Fruit fly (Drosophila melanogaster) whole organism, embryonic: ENCODE data around the gene CG31957.
A peak's percentile ranks its signal among the peaks of the same experiment; 100 is the strongest.

Experiments used
- Abd-B ChIP-seq: fragments of 200-800 bp; sonication (Bioruptor generic); optimal IDR thresholded peaks from 2 replicates; lab custom pipeline; 2018; ENCODE audit warnings: missing biosample characterization, mild to moderate bottlenecking, missing genetic modification characterization, moderate library complexity
- Antp ChIP-seq: fragments of 200-800 bp; sonication (Bioruptor generic); optimal IDR thresholded peaks from 3 replicates; lab custom pipeline; 2016; ENCODE audit warnings: missing biosample characterization, missing genetic modification characterization
- CG11456 ChIP-seq: fragments of 200-800 bp; sonication (Bioruptor generic); IDR thresholded peaks from 3 replicates; pipeline ENCODE4 v1.3.6; 2022; ENCODE audit warnings: missing biosample characterization, missing genetic modification characterization
- CG12744 ChIP-seq: fragments of 200-800 bp; sonication (Bioruptor generic); optimal IDR thresholded peaks from 2 replicates; lab custom pipeline; 2016; ENCODE audit warnings: missing biosample characterization, missing genetic modification characterization
- CG13123 ChIP-seq: fragments of 200-800 bp; sonication (Bioruptor generic); optimal IDR thresholded peaks from 2 replicates; lab custom pipeline; 2016; ENCODE audit warnings: missing biosample characterization, missing genetic modification characterization
- CG13296 ChIP-seq: fragments of 200-800 bp; sonication (Bioruptor generic); optimal IDR thresholded peaks from 3 replicates; lab custom pipeline; 2018; ENCODE audit warnings: missing biosample characterization, mild to moderate bottlenecking, missing genetic modification characterization
- CG15479 ChIP-seq: fragments of 200-800 bp; sonication (Bioruptor generic); optimal IDR thresholded peaks from 3 replicates; lab custom pipeline; 2019; ENCODE audit warnings: missing biosample characterization, mild to moderate bottlenecking, missing genetic modification characterization, moderate library complexity
- CG17829 ChIP-seq: fragments of 200-800 bp; optimal IDR thresholded peaks from 2 replicates; lab custom pipeline; 2019; ENCODE audit warnings: missing biosample characterization, mild to moderate bottlenecking, missing genetic modification characterization, moderate library complexity
- CG1792 ChIP-seq: fragments of 200-800 bp; sonication (Bioruptor generic); optimal IDR thresholded peaks from 2 replicates; lab custom pipeline; 2016; ENCODE audit warnings: missing biosample characterization, missing genetic modification characterization
- CG18476 ChIP-seq: fragments of 200-800 bp; sonication (Bioruptor generic); optimal IDR thresholded peaks from 2 replicates; lab custom pipeline; 2016; ENCODE audit warnings: missing biosample characterization, mild to moderate bottlenecking, missing genetic modification characterization
- CG2116 ChIP-seq: fragments of 200-800 bp; sonication (Bioruptor generic); optimal IDR thresholded peaks from 3 replicates; lab custom pipeline; 2018; ENCODE audit warnings: missing biosample characterization, mild to moderate bottlenecking, missing genetic modification characterization
- CG2678 ChIP-seq: fragments of 200-800 bp; sonication (Bioruptor generic); optimal IDR thresholded peaks from 3 replicates; lab custom pipeline; 2019; ENCODE audit warnings: missing biosample characterization, mild to moderate bottlenecking, missing genetic modification characterization, moderate library complexity
- CG30020 ChIP-seq: fragments of 200-800 bp; optimal IDR thresholded peaks from 2 replicates; lab custom pipeline; 2019; ENCODE audit warnings: missing biosample characterization, mild to moderate bottlenecking, missing genetic modification characterization, moderate library complexity
- CG43689 ChIP-seq: fragments of 200-800 bp; sonication (Bioruptor generic); IDR thresholded peaks from 2 replicates; pipeline ENCODE4 v1.3.6; 2022; ENCODE audit warnings: missing biosample characterization, missing genetic modification characterization
- CG4730 ChIP-seq: fragments of 200-800 bp; sonication (Bioruptor generic); IDR thresholded peaks from 2 replicates; pipeline ENCODE4 v1.3.6; 2022; ENCODE audit warnings: missing biosample characterization, missing genetic modification characterization
- CG5180 ChIP-seq: fragments of 200-800 bp; sonication (Bioruptor generic); optimal IDR thresholded peaks from 3 replicates; lab custom pipeline; 2017; ENCODE audit warnings: missing biosample characterization, missing genetic modification characterization, mild to moderate bottlenecking, moderate library complexity, missing genetic modification reagents
- CG6683 ChIP-seq: fragments of 200-800 bp; sonication (Bioruptor generic); optimal IDR thresholded peaks from 2 replicates; lab custom pipeline; 2017; ENCODE audit warnings: missing biosample characterization, mild to moderate bottlenecking, missing genetic modification characterization, missing genetic modification reagents
- CG7556 ChIP-seq: fragments of 200-800 bp; sonication (Bioruptor generic); optimal IDR thresholded peaks from 2 replicates; lab custom pipeline; 2017; ENCODE audit warnings: missing biosample characterization, mild to moderate bottlenecking, missing genetic modification characterization
- Dbx ChIP-seq: fragments of 200-800 bp; sonication (Bioruptor generic); IDR thresholded peaks from 3 replicates; pipeline ENCODE4 v1.3.6; 2022; ENCODE audit warnings: missing biosample characterization, missing genetic modification characterization
- Doc2 ChIP-seq: fragments of 200-800 bp; sonication (Bioruptor generic); IDR thresholded peaks from 2 replicates; pipeline ENCODE4 v1.3.6; 2022; ENCODE audit warnings: missing biosample characterization, missing genetic modification characterization
- Doc3 ChIP-seq: fragments of 200-800 bp; sonication (Bioruptor generic); IDR thresholded peaks from 3 replicates; pipeline ENCODE4 v1.3.6; 2022; ENCODE audit warnings: missing biosample characterization, missing genetic modification characterization; ENCODE audit not compliant: partially characterized antibody
- Ets65A ChIP-seq: fragments of 200-800 bp; sonication (Bioruptor generic); peaks from one replicate; lab custom pipeline; 2016; ENCODE audit warnings: missing biosample characterization, missing genetic modification characterization
- HHEX ChIP-seq: fragments of 200-800 bp; sonication (Bioruptor generic); optimal IDR thresholded peaks from 3 replicates; lab custom pipeline; 2017; ENCODE audit warnings: missing biosample characterization, mild to moderate bottlenecking, missing genetic modification characterization, missing genetic modification reagents
- Hr51 ChIP-seq, 2 experiments: fragments of 200-800 bp; sonication (Bioruptor generic); optimal IDR thresholded peaks; 2 replicates in 1 of 2; 3 replicates in 1 of 2; lab custom pipeline; 2016 to 2018; ENCODE audit warnings: missing biosample characterization in 2 of 2, missing genetic modification characterization in 2 of 2, mild to moderate bottlenecking in 1 of 2, moderate library complexity in 1 of 2
- Hr78 ChIP-seq, 2 experiments: fragments of 200-800 bp in 1 of 2; fragments of >200 bp in 1 of 2; sonication (Bioruptor generic) in 1 of 2; optimal IDR thresholded peaks; 2 replicates each; lab custom pipeline; 2017 to 2019; ENCODE audit warnings: missing biosample characterization in 2 of 2, missing genetic modification characterization in 2 of 2, mild to moderate bottlenecking in 1 of 2, moderate library complexity in 1 of 2
- NC2α ChIP-seq: fragments of 200-800 bp; sonication (Bioruptor generic); optimal IDR thresholded peaks from 2 replicates; lab custom pipeline; 2016; ENCODE audit warnings: missing biosample characterization, missing genetic modification characterization
- Nf-YA ChIP-seq: fragments of 200-800 bp; sonication (Bioruptor generic); IDR thresholded peaks from 2 replicates; pipeline ENCODE4 v1.3.6; 2022; ENCODE audit warnings: missing biosample characterization, missing genetic modification characterization
- Nf-YC ChIP-seq: fragments of 200-800 bp; optimal IDR thresholded peaks from 3 replicates; lab custom pipeline; 2019; ENCODE audit warnings: missing biosample characterization, mild to moderate bottlenecking, missing genetic modification characterization, moderate library complexity
- NfI ChIP-seq: fragments of 200-800 bp; sonication (Bioruptor generic); optimal IDR thresholded peaks from 3 replicates; lab custom pipeline; 2018; ENCODE audit warnings: missing biosample characterization, mild to moderate bottlenecking, missing genetic modification characterization, moderate library complexity
- Sry-β ChIP-seq: fragments of 200-800 bp; sonication (Bioruptor generic); optimal IDR thresholded peaks from 2 replicates; lab custom pipeline; 2018; ENCODE audit warnings: missing biosample characterization, mild to moderate bottlenecking, missing genetic modification characterization, moderate library complexity
- Tbp ChIP-seq: fragments of >200 bp; optimal IDR thresholded peaks from 2 replicates; lab custom pipeline; 2018; ENCODE audit warnings: missing biosample characterization, missing genetic modification characterization
- cad ChIP-seq: fragments of >200 bp; optimal IDR thresholded peaks from 2 replicates; lab custom pipeline; 2017; ENCODE audit warnings: missing biosample characterization, missing genetic modification characterization
- chn ChIP-seq: fragments of 200-800 bp; sonication (Bioruptor generic); optimal IDR thresholded peaks from 2 replicates; lab custom pipeline; 2016; ENCODE audit warnings: missing biosample characterization, missing genetic modification characterization
- ci ChIP-seq: fragments of 200-800 bp; sonication (Bioruptor generic); IDR thresholded peaks from 3 replicates; pipeline ENCODE4 v1.3.6; 2022; ENCODE audit warnings: missing biosample characterization, missing genetic modification characterization
- corto ChIP-seq: fragments of 200-800 bp; sonication (Bioruptor generic); optimal IDR thresholded peaks from 2 replicates; lab custom pipeline; 2016; ENCODE audit warnings: missing biosample characterization, mild to moderate bottlenecking, missing genetic modification characterization, moderate library complexity
- dm ChIP-seq: fragments of 200-800 bp; sonication (Bioruptor generic); optimal IDR thresholded peaks from 3 replicates; lab custom pipeline; 2016; ENCODE audit warnings: missing biosample characterization, missing genetic modification characterization
- grn ChIP-seq: fragments of 200-800 bp; sonication (Bioruptor generic); optimal IDR thresholded peaks from 3 replicates; lab custom pipeline; 2017; ENCODE audit warnings: missing biosample characterization, missing genetic modification characterization
- gro ChIP-seq: fragments of 200-800 bp; sonication (Bioruptor generic); optimal IDR thresholded peaks from 2 replicates; lab custom pipeline; 2016; ENCODE audit warnings: missing biosample characterization, missing genetic modification characterization
- lbe ChIP-seq: fragments of 200-800 bp; sonication (Bioruptor generic); optimal IDR thresholded peaks from 2 replicates; lab custom pipeline; 2016; ENCODE audit warnings: missing biosample characterization, mild to moderate bottlenecking, missing genetic modification characterization
- luna ChIP-seq: fragments of 200-800 bp; sonication (Bioruptor generic); optimal IDR thresholded peaks from 2 replicates; lab custom pipeline; 2016; ENCODE audit warnings: missing biosample characterization, missing genetic modification characterization
- p53 ChIP-seq: fragments of 200-800 bp; sonication (Bioruptor generic); optimal IDR thresholded peaks from 2 replicates; lab custom pipeline; 2016; ENCODE audit warnings: missing biosample characterization, missing genetic modification characterization
- psq ChIP-seq: fragments of 200-800 bp; sonication (Bioruptor generic); optimal IDR thresholded peaks from 2 replicates; lab custom pipeline; 2017; ENCODE audit warnings: missing biosample characterization, missing genetic modification characterization
- ranshi ChIP-seq: fragments of 200-800 bp; sonication (Bioruptor generic); IDR thresholded peaks from 2 replicates; pipeline ENCODE4 v1.3.6; 2022; ENCODE audit warnings: missing biosample characterization, missing genetic modification characterization
- repo ChIP-seq: fragments of 200-800 bp; sonication (Bioruptor generic); optimal IDR thresholded peaks from 2 replicates; lab custom pipeline; 2016; ENCODE audit warnings: missing biosample characterization, missing genetic modification characterization
- sens-2 ChIP-seq: fragments of 200-800 bp; sonication (Bioruptor generic); IDR thresholded peaks from 2 replicates; pipeline ENCODE4 v1.3.6; 2022; ENCODE audit warnings: missing biosample characterization, missing genetic modification characterization
- seq ChIP-seq: fragments of 200-800 bp; sonication (Bioruptor generic); IDR thresholded peaks from 2 replicates; pipeline ENCODE4 v1.3.6; 2022; ENCODE audit warnings: missing biosample characterization, missing genetic modification characterization
- tna ChIP-seq: fragments of 200-800 bp; sonication (Bioruptor generic); IDR thresholded peaks from 2 replicates; pipeline ENCODE4 v1.3.6; 2022; ENCODE audit warnings: missing biosample characterization, missing genetic modification characterization; ENCODE audit not compliant: partially characterized antibody
- ttk ChIP-seq: fragments of 200-800 bp; sonication (Bioruptor generic); IDR thresholded peaks from 2 replicates; pipeline ENCODE4 v2.1.2; 2022; ENCODE audit warnings: missing biosample characterization, missing genetic modification characterization
- tup ChIP-seq: fragments of 200-800 bp; sonication (Bioruptor generic); optimal IDR thresholded peaks from 2 replicates; lab custom pipeline; 2016; ENCODE audit warnings: missing biosample characterization, mild to moderate bottlenecking, missing genetic modification characterization, moderate library complexity
- twi ChIP-seq: fragments of 200-800 bp; optimal IDR thresholded peaks from 2 replicates; lab custom pipeline; 2019; ENCODE audit warnings: missing biosample characterization, mild to moderate bottlenecking, missing genetic modification characterization, moderate library complexity
- vvl ChIP-seq: fragments of 200-800 bp; sonication (Bioruptor generic); IDR thresholded peaks from 2 replicates; pipeline ENCODE4 v1.3.6; 2022; ENCODE audit warnings: missing biosample characterization, missing genetic modification characterization
- zen ChIP-seq: fragments of 200-800 bp; sonication (Bioruptor generic); optimal IDR thresholded peaks from 3 replicates; lab custom pipeline; 2018; ENCODE audit warnings: missing biosample characterization, mild to moderate bottlenecking, missing genetic modification characterization, moderate library complexity

CG31957 gene

DNA sequence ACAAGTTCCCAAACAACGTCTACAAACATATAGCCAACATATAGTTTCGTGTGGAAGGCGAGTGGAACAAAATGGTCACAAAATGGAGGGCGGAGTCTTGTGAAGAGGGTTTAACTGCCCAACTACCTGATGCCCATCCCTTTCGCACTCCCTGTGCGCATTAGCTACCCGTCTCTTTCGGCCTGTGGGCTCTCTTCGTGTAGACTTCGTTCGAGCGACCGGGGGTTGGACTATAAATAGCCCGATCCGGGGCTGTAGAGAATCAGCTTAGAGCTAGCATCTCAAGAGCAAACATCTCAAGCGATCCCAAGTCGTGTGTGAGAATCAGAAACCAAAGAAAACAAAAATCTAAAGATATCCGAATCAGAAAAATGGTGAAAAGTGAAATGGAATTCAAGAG is 46.8 kb downstream of the CG31957 start, which contains the start of gene slp1 (continued):
- TF ChIP-seq CG43689 (GFP tag; lab: Robert Waterston, UW) (no peak), Sry-β (GFP tag; lab: Kevin White, UChicago) (no peak), psq (GFP tag; lab: Kevin White, UChicago) (no peak), corto (GFP tag; lab: Kevin White, UChicago) (no peak), ranshi (GFP tag; lab: Robert Waterston, UW) (no peak), CG6683 (GFP tag; lab: Kevin White, UChicago) (no peak), Doc2 (no peak), CG5180 (GFP tag; lab: Kevin White, UChicago) (no peak), Hr78 (GFP tag; optimal IDR thresholded peaks at IDR 0.05; lab: Kevin White, UChicago) (no peak), NfI (no peak), ttk (GFP tag; lab: Robert Waterston, UW) (no peak; the same call in 1 of the 2 replicates), cad (peak; percentile 36), grn (GFP tag; lab: Kevin White, UChicago) (no peak), luna (GFP tag; lab: Kevin White, UChicago) (no peak), ci (GFP tag; lab: Robert Waterston, UW) (no peak), CG13296 (GFP tag; lab: Kevin White, UChicago) (no peak), Doc3 (GFP tag; lab: Robert Waterston, UW) (no peak), chn (GFP tag; lab: Kevin White, UChicago) (peak; percentile 6), Ets65A (no peak), CG13123 (GFP tag; lab: Kevin White, UChicago) (no peak), HHEX (no peak), Nf-YA (GFP tag; lab: Robert Waterston, UW) (peak; percentile 54), repo (GFP tag; lab: Kevin White, UChicago) (no peak), vvl (GFP tag; lab: Robert Waterston, UW) (no peak), Antp (GFP tag; lab: Kevin White, UChicago) (no peak), Tbp (GFP tag; lab: Kevin White, UChicago) (peak; percentile 98), Dbx (GFP tag; lab: Robert Waterston, UW) (no peak), lbe (GFP tag; lab: Kevin White, UChicago) (no peak), CG4730 (no peak), CG2678 (no peak), sens-2 (GFP tag; lab: Robert Waterston, UW) (no peak), Nf-YC (tag; lab: Kevin White, UChicago) (peak; percentile 98), zen (tag; lab: Kevin White, UChicago) (peak; percentile 39), gro (GFP tag; lab: Kevin White, UChicago) (no peak), dm (no peak), tup (GFP tag; lab: Kevin White, UChicago) (no peak), NC2α (GFP tag; lab: Kevin White, UChicago) (no peak), twi (tag; lab: Kevin White, UChicago) (peak; percentile 23), Abd-B (no peak), CG12744 (GFP tag; lab: Kevin White, UChicago) (no peak), CG2116 (no peak), CG7556 (no peak), CG11456 (GFP tag; lab: Robert Waterston, UW) (no peak), tna (GFP tag; lab: Robert Waterston, UW) (0 out of 2 replicates have a peak, but pooled peaks have one; percentile 23), CG30020 (no peak), CG15479 (GFP tag; lab: Kevin White, UChicago) (peak; percentile 20), CG1792 (GFP tag; lab: Kevin White, UChicago) (no peak), CG18476 (no peak), Hr51 (GFP tag; optimal IDR thresholded peaks at IDR 0.05; lab: Kevin White, UChicago) (no peak), CG17829 (tag; lab: Kevin White, UChicago) (peak; percentile 44), seq (GFP tag; lab: Robert Waterston, UW) (peak; percentile 93), p53 (GFP tag; lab: Kevin White, UChicago) (no peak)
